Worm (Caenorhabditis elegans): ENCODE measurements around the gene nhr-18.

nhr-18 gene

DNA sequence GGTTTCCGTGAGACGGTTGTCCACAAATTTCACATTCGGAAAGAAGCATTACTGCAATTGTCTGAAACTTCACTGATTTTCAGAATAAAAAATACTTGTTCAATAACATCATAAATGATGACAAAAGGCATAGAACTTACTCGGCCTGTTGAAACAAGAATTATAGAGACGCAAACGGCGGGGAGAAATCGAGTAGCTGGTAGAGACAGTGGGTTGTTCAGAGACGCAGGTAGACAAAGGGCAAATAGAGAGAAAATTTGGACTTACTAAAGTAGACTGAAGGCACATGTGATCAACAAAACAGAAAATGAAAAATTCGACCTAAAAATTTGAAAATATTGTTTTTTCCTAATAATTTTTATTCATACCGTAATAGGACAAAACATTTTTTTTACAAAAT, 32.7 kb downstream of the nhr-18 start, which contains the start of gene nhr-182:
nhr-182 (minus strand) TSS at position 178 of the 400 bp plus-strand sequence.
- peak; percentile 83 for TF ChIP-seq pha-4 (tag; optimal IDR thresholded peaks at IDR 0.05)
- no peak for TF ChIP-seq snpc-4 (tag; optimal IDR thresholded peaks at IDR 0.05)
- peak; percentile 3 for TF ChIP-seq nhr-23 (tag; optimal IDR thresholded peaks at IDR 0.05)
- peak; percentile 89 for TF ChIP-seq skn-1 (tag; optimal IDR thresholded peaks at IDR 0.05)
- no peak for TF ChIP-seq ama-1 (optimal IDR thresholded peaks at IDR 0.05)
- TF ChIP-seq nfya-1 (tag; optimal IDR thresholded peaks at IDR 0.05; ENCODE audit: insufficient read depth) = peak; percentile 16
- TF ChIP-seq elt-2 (tag; optimal IDR thresholded peaks at IDR 0.05) = peak; percentile 28

DNA sequence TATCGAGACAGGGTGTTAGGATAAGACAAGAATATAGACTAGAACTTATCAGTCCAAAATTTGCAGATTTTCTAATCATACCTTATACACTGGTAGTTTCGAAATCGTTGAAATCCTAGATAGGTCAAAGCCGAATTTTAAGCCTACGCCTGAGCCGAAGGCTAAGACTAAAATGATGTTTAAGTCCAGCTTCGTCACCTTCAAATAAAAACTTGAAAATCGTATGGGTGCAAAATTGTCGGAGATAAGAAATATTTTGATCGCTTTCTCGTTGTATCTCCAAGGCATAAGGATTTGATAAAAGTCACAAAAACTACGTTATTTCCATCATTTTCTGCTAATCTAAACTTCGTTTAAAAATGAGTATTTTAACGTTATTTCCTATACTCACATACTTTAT, 33.7 kb downstream of the nhr-18 start, which contains the start of gene F41B5.12:
F41B5.12 (plus strand) TSS at position 301 of the 400 bp plus-strand sequence.
- TF ChIP-seq nhr-11 (tag; optimal IDR thresholded peaks at IDR 0.05) (no peak), nhr-67 (tag; optimal IDR thresholded peaks at IDR 0.05) (no peak), daf-12 (tag; optimal IDR thresholded peaks at IDR 0.05) (no peak), nhr-237 (tag; optimal IDR thresholded peaks at IDR 0.05) (no peak), elt-2 (tag; optimal IDR thresholded peaks at IDR 0.05) (no peak), nhr-43 (tag; optimal IDR thresholded peaks at IDR 0.05; ENCODE audit: poor library complexity, severe bottlenecking) (no peak), pqm-1 (tag; optimal IDR thresholded peaks at IDR 0.05) (no peak), fos-1 (tag; optimal IDR thresholded peaks at IDR 0.05) (no peak), lin-39 (tag; optimal IDR thresholded peaks at IDR 0.05) (no peak), lin-15B (tag; optimal IDR thresholded peaks at IDR 0.05) (no peak), ama-1 (optimal IDR thresholded peaks at IDR 0.05) (no peak), ztf-4 (tag; optimal IDR thresholded peaks at IDR 0.05) (no peak), elt-1 (tag; optimal IDR thresholded peaks at IDR 0.05) (no peak), egl-27 (tag; optimal IDR thresholded peaks at IDR 0.05) (no peak), nhr-25 (tag; optimal IDR thresholded peaks at IDR 0.05) (no peak), aly-2 (tag; optimal IDR thresholded peaks at IDR 0.05) (no peak)

DNA sequence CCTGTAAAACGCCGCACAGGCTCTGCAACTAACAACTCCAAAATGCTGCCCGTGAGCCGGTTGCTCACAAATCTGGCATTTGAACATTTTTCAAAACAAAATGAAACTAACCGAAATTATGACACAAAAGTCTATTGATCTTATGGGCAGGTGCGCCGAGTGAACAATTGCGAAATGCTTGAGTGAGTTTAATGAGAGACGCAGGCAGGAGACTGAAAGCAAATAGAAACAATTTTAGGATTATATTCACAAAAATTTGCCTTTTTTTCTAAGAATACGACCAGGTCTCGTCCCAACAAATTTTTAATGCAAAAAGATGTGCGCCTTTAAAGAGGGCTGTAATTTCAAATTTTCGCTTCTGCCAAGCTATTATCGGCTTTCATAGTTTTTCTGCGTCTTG, 37.5 kb downstream of the nhr-18 start, which contains the start of gene nhr-183:
nhr-183 (minus strand) TSS at position 180 of the 400 bp plus-strand sequence.
- TF ChIP-seq snpc-4 (tag; optimal IDR thresholded peaks at IDR 0.05) = no peak
- peak; percentile 46 for TF ChIP-seq pha-4 (tag; optimal IDR thresholded peaks at IDR 0.05)
- TF ChIP-seq nfya-1 (tag; optimal IDR thresholded peaks at IDR 0.05; ENCODE audit: insufficient read depth) = no peak

DNA sequence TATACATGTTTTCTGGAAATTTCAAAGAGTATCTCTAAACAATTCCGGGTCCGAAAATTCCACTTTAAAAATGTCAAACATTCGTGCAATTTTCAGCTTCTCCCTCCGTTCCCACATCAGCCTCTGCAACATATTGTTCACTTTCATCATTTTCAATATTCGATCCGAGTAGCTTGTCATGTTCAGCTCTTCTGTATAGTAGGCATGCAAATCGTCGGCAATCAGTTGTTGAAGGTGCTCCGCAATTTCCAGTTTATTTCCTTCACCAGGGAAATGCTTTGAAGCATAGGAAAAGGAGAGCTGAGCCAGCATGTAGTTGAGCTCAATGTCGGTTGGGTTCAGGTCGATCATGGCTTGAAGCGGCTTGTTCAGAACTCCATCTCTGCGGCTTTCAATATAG, 37.9 kb downstream of the nhr-18 start:
- TF ChIP-seq pqm-1 (tag; optimal IDR thresholded peaks at IDR 0.05) (no peak), lin-15B (tag; optimal IDR thresholded peaks at IDR 0.05) (no peak), jun-1 (tag; optimal IDR thresholded peaks at IDR 0.05) (no peak), nfya-1 (tag; optimal IDR thresholded peaks at IDR 0.05; ENCODE audit: insufficient read depth) (no peak), skn-1 (tag; optimal IDR thresholded peaks at IDR 0.05) (no peak), nhr-67 (tag; optimal IDR thresholded peaks at IDR 0.05) (no peak), aly-2 (tag; optimal IDR thresholded peaks at IDR 0.05) (no peak), fkh-2 (tag; optimal IDR thresholded peaks at IDR 0.05) (no peak), sea-2 (GFP tag; optimal IDR thresholded peaks at IDR 0.05) (no peak), ceh-82 (tag; optimal IDR thresholded peaks at IDR 0.05) (no peak), nhr-25 (tag; optimal IDR thresholded peaks at IDR 0.05) (no peak), egl-5 (tag; optimal IDR thresholded peaks at IDR 0.05) (no peak), daf-12 (tag; optimal IDR thresholded peaks at IDR 0.05) (no peak), nhr-237 (tag; optimal IDR thresholded peaks at IDR 0.05) (no peak), nhr-23 (tag; optimal IDR thresholded peaks at IDR 0.05) (no peak), nhr-12 (tag; optimal IDR thresholded peaks at IDR 0.05) (no peak), elt-3 (tag; optimal IDR thresholded peaks at IDR 0.05) (no peak)

DNA sequence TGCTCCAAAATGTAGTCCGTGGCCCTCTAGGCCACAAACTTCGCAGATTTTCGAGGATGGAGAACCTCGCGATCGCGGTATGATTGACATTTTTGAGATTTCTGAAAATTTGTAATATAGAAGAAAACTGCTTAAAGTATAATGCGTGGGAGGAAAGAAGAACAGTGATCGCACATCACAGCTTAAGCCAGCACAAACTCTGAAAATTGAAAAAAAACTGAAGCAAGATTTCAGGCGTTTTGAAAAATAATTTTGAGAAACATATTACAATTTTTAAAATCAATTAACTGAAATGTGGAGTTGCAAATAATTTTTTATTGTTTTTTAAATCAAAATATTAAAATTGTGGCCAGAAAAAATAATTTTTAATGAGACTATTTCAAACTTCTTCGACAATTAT, 40.0 kb downstream of the nhr-18 start, which contains the start of gene nhr-275:
nhr-275 (minus strand) TSS at position 101 of the 400 bp plus-strand sequence.
- TF ChIP-seq nfya-1 (tag; optimal IDR thresholded peaks at IDR 0.05; ENCODE audit: insufficient read depth) = no peak

- no peak for TF ChIP-seq jun-1 (tag; optimal IDR thresholded peaks at IDR 0.05)
These were observed 44.7 kb downstream of the nhr-18 start, which contains the start of gene Y5H2A.1 for ce11 chrV:2271750-2272149. Gene Y5H2A.1 (minus strand): TSS chrV:2271850.
